Fruit fly (Drosophila melanogaster) whole organism, pupa: ENCODE data around the gene CG9184.

Experiments
- CG4496 ChIP-seq: fragments of 200-800 bp; sonication (Bioruptor generic); IDR thresholded peaks from 3 replicates; pipeline ENCODE4 v1.3.6; 2022; ENCODE audit warnings: missing biosample characterization, missing genetic modification characterization
- CG8159 ChIP-seq: fragments of 200-800 bp; sonication (Bioruptor generic); optimal IDR thresholded peaks from 3 replicates; lab custom pipeline; 2018; ENCODE audit warnings: missing biosample characterization, mild to moderate bottlenecking, missing genetic modification characterization, moderate library complexity
- Pif1A ChIP-seq: fragments of 200-800 bp; sonication (Bioruptor generic); optimal IDR thresholded peaks from 3 replicates; lab custom pipeline; 2016; ENCODE audit warnings: missing biosample characterization, missing genetic modification characterization
- Pif1B ChIP-seq: fragments of 200-800 bp; sonication (Bioruptor generic); optimal IDR thresholded peaks from 3 replicates; lab custom pipeline; 2016; ENCODE audit warnings: missing biosample characterization, missing genetic modification characterization
- fd96Ca ChIP-seq: fragments of 200-800 bp; sonication (Bioruptor generic); IDR thresholded peaks from 3 replicates; pipeline ENCODE4 v1.3.6; 2022; ENCODE audit warnings: missing biosample characterization, missing genetic modification characterization

DNA sequence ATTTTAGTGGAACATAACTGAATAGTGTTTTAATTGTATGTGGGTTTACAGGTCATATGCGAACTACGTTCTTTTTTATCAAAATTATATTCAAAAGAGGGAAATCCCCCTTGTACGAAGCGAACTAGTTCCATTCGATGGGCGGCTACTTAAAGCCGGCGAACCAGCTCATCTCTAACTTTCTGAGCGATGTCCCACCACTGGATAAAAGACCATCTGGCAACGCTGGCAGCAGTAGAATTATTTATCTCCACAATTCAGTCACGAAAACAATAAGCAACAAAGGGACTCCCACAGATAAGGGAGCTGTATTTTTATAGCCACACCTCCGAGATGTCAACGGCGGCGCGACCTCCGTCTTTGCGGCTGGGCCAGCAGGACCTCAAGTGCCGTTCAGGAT lies 26.9 kb downstream of the CG9184 start, which contains the start of gene Rabex-5:
- TF ChIP-seq Pif1A (GFP tag; lab: Kevin White, UChicago) (no peak), CG8159 (no peak), fd96Ca (GFP tag; lab: Robert Waterston, UW) (no peak; the same call in 2 of the 3 replicates), Pif1B (no peak), CG4496 (GFP tag; lab: Robert Waterston, UW) (0 out of 3 replicates have a peak, but pooled peaks have one; percentile 25)
